Worm (Caenorhabditis elegans) whole organism, L4/young adult: Measurements from ENCODE around the gene srh-138.

Source experiments
- W03F9.2 ChIP-seq: fragments of 150-350 bp; optimal IDR thresholded peaks from 2 replicates; lab custom pipeline; 2014; ENCODE audit warnings: missing biosample characterization, missing genetic modification characterization
- dao-5 ChIP-seq: sonication (generic microtip); optimal IDR thresholded peaks from 2 replicates; lab custom pipeline; 2016; ENCODE audit warnings: missing genotype, missing genetic modification characterization, moderate library complexity, missing compliant biosample characterization
- him-1 ChIP-seq: sonication (generic microtip); optimal IDR thresholded peaks from 2 replicates; lab custom pipeline; 2016; ENCODE audit warnings: missing genotype, missing genetic modification reagents, missing genetic modification characterization, missing compliant biosample characterization

Gene srh-138

DNA sequence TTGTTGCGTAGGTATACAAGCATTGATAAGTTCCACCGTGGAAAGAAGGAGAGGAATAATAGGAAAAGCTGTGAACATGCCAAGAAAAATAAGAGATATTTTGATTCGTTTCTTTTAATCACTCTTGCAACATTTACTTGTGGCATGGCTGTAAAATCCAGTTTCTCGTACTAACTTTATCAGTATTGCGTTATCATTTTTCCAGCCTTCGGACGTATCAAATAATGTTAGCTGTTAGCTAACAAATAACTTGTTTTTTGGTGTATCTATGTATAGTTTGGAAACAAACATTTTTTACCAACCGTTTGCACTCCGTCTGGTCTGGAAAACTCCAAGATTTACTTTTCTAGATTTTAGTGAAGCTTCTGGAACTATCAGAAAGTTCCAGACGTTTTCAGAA is 37.3 kb downstream of the srh-138 start, which contains the start of gene clec-234:
Gene clec-234 (minus strand): TSS at position 101 of the 400 bp plus-strand sequence.
- TF ChIP-seq dao-5 (tag; lab: Kevin White, UChicago) (no peak), him-1 (no peak), W03F9.2 (no peak)

DNA sequence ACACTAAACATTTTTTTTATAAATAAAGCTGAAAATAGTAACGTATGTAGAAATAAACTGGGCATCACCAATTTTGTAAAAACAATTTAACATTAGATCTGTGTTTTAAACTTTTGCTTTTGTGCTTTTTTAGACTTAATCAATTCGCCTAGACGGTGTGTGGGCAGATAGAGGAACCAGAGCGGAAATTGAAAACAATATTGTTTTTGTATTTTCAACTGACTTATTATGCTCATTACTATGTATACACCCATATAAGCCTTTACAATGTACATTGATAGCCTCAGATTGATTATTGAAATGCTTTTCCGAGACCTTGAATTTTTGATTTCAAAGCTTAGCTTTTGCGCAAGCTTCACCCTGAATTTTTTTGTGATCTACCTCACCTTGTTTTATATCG is 40.9 kb downstream of the srh-138 start, which contains the start of gene str-73:
Gene str-73 (plus strand): TSS at position 301 of the 400 bp plus-strand sequence.
- TF ChIP-seq dao-5 (tag; lab: Kevin White, UChicago) = no peak
- no peak for TF ChIP-seq him-1
- no peak for TF ChIP-seq W03F9.2

DNA sequence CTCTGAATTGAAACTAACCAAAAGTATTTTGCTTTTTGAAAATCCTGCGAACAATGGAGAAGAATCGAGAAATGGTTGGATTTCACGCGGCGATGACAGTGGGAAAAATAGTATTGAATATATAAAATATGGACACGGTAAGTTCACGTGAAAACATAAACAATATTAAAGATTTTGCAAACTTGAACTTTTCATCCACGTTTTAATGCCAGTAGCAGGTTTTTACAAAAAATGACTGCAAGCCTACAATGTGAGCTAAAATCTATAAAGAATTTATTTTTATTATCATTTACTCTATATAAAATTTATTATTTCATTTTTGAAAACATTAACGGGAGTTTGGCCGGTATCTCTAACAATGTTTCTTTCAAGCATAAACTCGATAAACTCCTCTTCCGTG is 41.3 kb downstream of the srh-138 start, which contains the start of gene F26D2.10:
Gene F26D2.10 (minus strand): TSS at position 101 of the 400 bp plus-strand sequence.
- TF ChIP-seq dao-5 (tag; lab: Kevin White, UChicago) (no peak), W03F9.2 (no peak), him-1 (no peak)

DNA sequence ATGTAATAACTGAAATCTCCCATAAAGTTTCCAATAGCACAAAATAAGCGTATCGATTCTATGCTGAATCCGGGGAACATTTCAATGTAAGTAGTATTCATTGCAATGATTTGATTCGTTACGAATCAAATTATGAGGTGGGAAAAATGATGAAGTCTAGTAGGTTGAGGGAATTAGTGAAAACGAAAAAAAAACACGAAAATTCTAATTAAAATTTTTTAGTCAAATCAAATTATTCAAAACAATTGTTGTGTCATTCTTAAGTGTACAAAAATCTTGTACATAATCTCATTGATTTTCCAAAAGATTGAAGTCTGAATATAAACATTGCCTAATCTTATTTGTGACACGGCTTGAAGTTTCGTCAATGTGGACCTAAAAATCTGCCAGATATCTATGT is 46.4 kb downstream of the srh-138 start, which contains the start of gene srw-29:
Gene srw-29 (minus strand): TSS at position 101 of the 400 bp plus-strand sequence.
- TF ChIP-seq him-1 (no peak), dao-5 (tag; lab: Kevin White, UChicago) (no peak), W03F9.2 (no peak)

DNA sequence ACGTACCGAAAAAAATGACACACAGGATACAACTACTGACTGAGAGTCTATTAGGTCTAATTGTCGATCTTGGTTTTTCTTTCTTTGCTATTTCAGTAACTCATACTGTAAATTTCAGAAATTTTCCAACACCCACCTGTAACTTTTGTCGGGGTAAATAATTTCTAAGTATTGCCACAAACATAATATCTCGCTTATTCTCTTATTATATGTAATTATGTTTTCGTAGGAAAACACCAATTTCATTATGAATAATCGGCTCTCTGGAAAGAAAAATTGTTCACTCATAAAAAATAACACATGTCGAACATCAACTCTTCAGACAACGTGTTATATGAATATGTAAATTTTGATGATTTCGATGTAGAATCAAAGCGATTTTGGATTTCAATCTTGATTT is 50.1 kb downstream of the srh-138 start, which contains the start of gene srw-48:
Gene srw-48 (plus strand): TSS at position 301 of the 400 bp plus-strand sequence.
- TF ChIP-seq dao-5 (tag; lab: Kevin White, UChicago) (no peak), him-1 (no peak), W03F9.2 (no peak)

DNA sequence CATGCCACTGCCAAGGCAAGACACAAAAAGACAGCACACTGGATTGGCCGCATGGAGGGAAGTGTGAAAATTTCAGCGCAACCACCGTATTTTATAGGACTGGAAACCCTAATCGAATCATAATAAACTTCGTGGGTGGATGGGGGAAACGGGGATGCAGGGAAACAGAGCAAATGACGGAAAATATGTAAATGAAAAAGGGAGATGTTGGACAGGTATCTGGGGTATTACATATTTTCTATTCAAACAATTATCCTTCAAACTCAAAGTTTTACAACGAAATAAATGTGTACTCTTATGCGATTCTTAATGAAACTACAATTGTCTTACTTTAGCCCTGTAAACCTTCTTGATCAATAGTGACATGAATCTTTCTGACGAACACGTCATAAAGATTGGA is 51.0 kb downstream of the srh-138 start, which contains the start of gene F26D2.16:
Gene F26D2.16 (minus strand): TSS at position 101 of the 400 bp plus-strand sequence.
- TF ChIP-seq him-1 = no peak
- TF ChIP-seq W03F9.2 = no peak
- no peak for TF ChIP-seq dao-5 (tag; lab: Kevin White, UChicago)
